Fruit fly (Drosophila melanogaster) S2 (cell line): Measurements from ENCODE around the gene Sf3b2.

Source experiments
- CG8478 ChIP-seq: fragments of >200 bp; optimal IDR thresholded peaks from 2 replicates; lab custom pipeline; 2018
- CTCF ChIP-seq, 2 experiments: fragments of >200 bp; optimal IDR thresholded peaks; 2 replicates each; lab custom pipeline; 2018

- TF ChIP-seq CG8478 (no peak), CTCF (optimal IDR thresholded peaks at IDR 0.05; lab: Kevin White, UChicago) (no peak)
Observed at dm6 chr2L:2999609-3000008, 29.4 kb downstream of the Sf3b2 start.
